Worm (Caenorhabditis elegans) whole organism, L4 larva: ENCODE data around the gene E04F6.4.

Source experiments
- ceh-28 ChIP-seq: fragments of 150-350 bp; optimal IDR thresholded peaks from 2 replicates; lab custom pipeline; 2014; ENCODE audit warnings: missing biosample characterization, missing genetic modification reagents, missing genetic modification characterization
- dmd-9 ChIP-seq: fragments of 200-800 bp; sonication (Bioruptor generic); IDR thresholded peaks from 2 replicates; pipeline ENCODE4 v1.3.6; 2022; ENCODE audit warnings: missing genetic modification reagents, missing genetic modification characterization, missing compliant biosample characterization
- dpl-1 ChIP-seq: fragments of 150-350 bp; optimal IDR thresholded peaks from 2 replicates; lab custom pipeline; 2014; ENCODE audit warnings: missing biosample characterization, missing genetic modification reagents, missing genetic modification characterization
- egl-27 ChIP-seq: sonication (generic microtip); optimal IDR thresholded peaks from 3 replicates; lab custom pipeline; 2017; ENCODE audit warnings: missing biosample characterization, missing genetic modification reagents, missing genetic modification characterization
- fos-1 ChIP-seq: fragments of 150-350 bp; optimal IDR thresholded peaks from 2 replicates; lab custom pipeline; 2014; ENCODE audit warnings: missing biosample characterization, missing genetic modification characterization
- lin-13 ChIP-seq: fragments of 150-350 bp; optimal IDR thresholded peaks from 2 replicates; lab custom pipeline; 2014; ENCODE audit warnings: missing biosample characterization, missing genetic modification reagents, missing genetic modification characterization
- nhr-111 ChIP-seq: fragments of 200-800 bp; sonication (Bioruptor generic); optimal IDR thresholded peaks from 2 replicates; lab custom pipeline; 2018; ENCODE audit warnings: mild to moderate bottlenecking, missing genetic modification characterization, missing compliant biosample characterization
- nhr-77 ChIP-seq: fragments of 150-350 bp; optimal IDR thresholded peaks from 2 replicates; lab custom pipeline; 2014; ENCODE audit warnings: missing biosample characterization, missing genetic modification characterization
- skn-1 ChIP-seq: fragments of 150-350 bp; optimal IDR thresholded peaks from 2 replicates; lab custom pipeline; 2014; ENCODE audit warnings: missing biosample characterization, missing genetic modification characterization
- unc-62 ChIP-seq, 3 experiments: fragments of 150-350 bp in 1 of 3; sonication (generic microtip); optimal IDR thresholded peaks in 2 of 3; peaks in 1 of 3; 1 replicate in 1 of 3; 2 replicates in 2 of 3; lab custom pipeline; 2014 to 2017; ENCODE audit warnings: missing biosample characterization in 3 of 3, missing genetic modification characterization in 3 of 3, missing genetic modification reagents in 3 of 3, missing genotype in 1 of 3

DNA sequence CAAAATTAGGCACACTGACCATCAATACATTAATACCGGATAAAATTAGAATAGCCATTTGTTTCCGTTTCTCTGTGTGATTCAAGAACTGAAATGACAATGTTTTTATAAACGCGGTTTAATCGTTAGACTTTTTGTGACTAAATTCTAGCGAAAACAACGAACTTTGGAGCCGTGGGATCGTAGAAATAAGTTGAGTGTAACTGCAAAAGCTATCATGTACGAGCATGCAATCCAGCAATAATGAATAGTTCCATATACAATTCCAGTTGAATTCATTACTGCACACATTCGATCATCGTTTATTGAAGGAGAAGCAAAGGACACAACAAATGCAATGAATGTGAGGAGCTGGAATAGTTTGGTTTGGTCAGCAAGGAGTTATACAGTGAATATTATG lies 3.1 kb upstream of the E04F6.4 start:
- TF ChIP-seq egl-27 (tag; lab: Kevin White, UChicago) = no peak
- TF ChIP-seq dmd-9 = no peak
- TF ChIP-seq unc-62 (GFP tag; optimal IDR thresholded peaks at IDR 0.05 in 1 of 2; lab: Kevin White, UChicago) = peak in 1 of 2 experiments; percentile 97
- no peak for TF ChIP-seq unc-62 (tag; optimal IDR thresholded peaks at IDR 0.05; lab: Kevin White, UChicago)
- no peak for TF ChIP-seq lin-13 (GFP tag; lab: Kevin White, UChicago)
- no peak for TF ChIP-seq fos-1 (tag; lab: Kevin White, UChicago)
- no peak for TF ChIP-seq dpl-1 (GFP tag; lab: Kevin White, UChicago)
- no peak for TF ChIP-seq skn-1 (tag; lab: Kevin White, UChicago)
- no peak for TF ChIP-seq ceh-28 (tag; lab: Kevin White, UChicago)
- no peak for TF ChIP-seq nhr-77 (tag; lab: Kevin White, UChicago)
- no peak for TF ChIP-seq nhr-111 (GFP tag; lab: Kevin White, UChicago)
